Fruit fly (Drosophila melanogaster) whole organism, wandering third instar larva: Measurements from ENCODE around the gene pie.

Experiments
- Abd-B ChIP-seq: fragments of >200 bp; optimal IDR thresholded peaks from 2 replicates; lab custom pipeline; 2017; ENCODE audit warnings: missing biosample characterization, missing genetic modification characterization
- CG9705 ChIP-seq: fragments of 200-800 bp; sonication (Bioruptor generic); optimal IDR thresholded peaks from 2 replicates; lab custom pipeline; 2018; ENCODE audit warnings: missing biosample characterization, mild to moderate bottlenecking, missing genetic modification characterization
- Myc ChIP-seq: fragments of >200 bp; optimal IDR thresholded peaks from 2 replicates; lab custom pipeline; 2017
- N ChIP-seq: fragments of >200 bp; optimal IDR thresholded peaks from 2 replicates; lab custom pipeline; 2018; ENCODE audit warnings: missing biosample characterization, missing external identifiers, missing genetic modification characterization
- OdsH ChIP-seq: fragments of 200-800 bp; sonication (Bioruptor generic); optimal IDR thresholded peaks from 2 replicates; lab custom pipeline; 2016; ENCODE audit warnings: missing biosample characterization, mild to moderate bottlenecking, missing genetic modification characterization
- dl ChIP-seq, 2 experiments: fragments of 175-275, 200-275 bp in 1 of 2; fragments of 200-275 bp in 1 of 2; sonication (Bioruptor generic); optimal IDR thresholded peaks; lab custom pipeline; 2018; ENCODE audit warnings: mild to moderate bottlenecking in 2 of 2, missing biosample characterization in 2 of 2, missing genetic modification characterization in 2 of 2, moderate library complexity in 2 of 2; ENCODE audit not compliant: partially characterized antibody in 2 of 2, insufficient read depth in 1 of 2
- foxo ChIP-seq, 2 experiments: fragments of 200-800 bp; sonication (Bioruptor generic); optimal IDR thresholded peaks; 2 replicates in 1 of 2; 3 replicates in 1 of 2; lab custom pipeline; 2016 to 2017; ENCODE audit warnings: missing biosample characterization in 2 of 2, missing genetic modification characterization in 2 of 2
- h ChIP-seq: fragments of 200-800 bp; sonication (Bioruptor generic); optimal IDR thresholded peaks from 3 replicates; lab custom pipeline; 2016; ENCODE audit warnings: missing biosample characterization, mild to moderate bottlenecking, missing genetic modification characterization
- pan ChIP-seq: fragments of >200 bp; optimal IDR thresholded peaks from 2 replicates; lab custom pipeline; 2017
- psq ChIP-seq: fragments of 200-800 bp; sonication (Bioruptor generic); optimal IDR thresholded peaks from 3 replicates; lab custom pipeline; 2017; ENCODE audit warnings: missing biosample characterization, mild to moderate bottlenecking, missing genetic modification characterization, moderate library complexity
- sv ChIP-seq: fragments of 200-800 bp; sonication (Bioruptor generic); optimal IDR thresholded peaks from 3 replicates; lab custom pipeline; 2016; ENCODE audit warnings: missing biosample characterization, missing genetic modification characterization
- tai ChIP-seq: sonication (Bioruptor generic); optimal IDR thresholded peaks from 2 replicates; lab custom pipeline; 2016; ENCODE audit warnings: missing biosample characterization, missing genetic modification characterization

DNA sequence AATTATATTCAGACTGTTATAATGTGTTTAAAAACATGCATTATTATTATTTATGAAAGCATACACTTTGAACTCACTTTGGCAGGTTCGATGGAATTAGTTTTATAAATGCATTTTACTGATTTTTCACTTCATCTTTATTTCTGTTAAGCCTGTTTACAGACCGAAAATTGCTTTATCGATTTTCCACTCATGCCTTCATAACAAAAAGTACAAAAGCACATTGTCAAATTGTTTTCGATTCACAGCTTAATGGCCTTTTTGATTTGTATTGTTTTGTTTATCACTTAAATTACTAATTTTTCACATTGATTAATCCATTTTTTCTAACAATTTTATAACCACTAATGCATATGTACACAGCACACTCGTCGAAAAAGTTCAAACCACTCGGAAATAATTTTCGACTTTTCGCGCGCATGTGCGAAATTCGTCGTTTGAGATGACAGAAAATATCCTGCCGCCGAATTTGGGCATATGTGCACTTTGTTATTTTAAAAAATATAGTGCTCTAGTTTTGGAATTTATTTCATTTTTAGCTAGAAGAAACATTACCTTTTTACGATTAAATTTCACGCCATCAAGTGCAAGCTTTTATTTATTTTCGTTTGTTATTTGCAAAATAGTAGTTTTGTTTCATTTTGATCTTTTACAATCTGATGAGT, 48.8 kb downstream of the pie start, which contains the start of gene rho-5:
- no peak for TF ChIP-seq foxo (GFP tag; optimal IDR thresholded peaks at IDR 0.05; lab: Kevin White, UChicago)
- TF ChIP-seq tai (GFP tag; lab: Kevin White, UChicago), result no peak
- no peak for TF ChIP-seq CG9705
- no peak for TF ChIP-seq Abd-B (GFP tag; lab: Kevin White, UChicago)
- TF ChIP-seq pan (lab: Kevin White, UChicago), result no peak
- no peak for TF ChIP-seq h (GFP tag; lab: Kevin White, UChicago)
- no peak for TF ChIP-seq N
- no peak for TF ChIP-seq OdsH
- TF ChIP-seq Myc (lab: Kevin White, UChicago), result no peak
- TF ChIP-seq sv, result no peak
- no peak for TF ChIP-seq dl (GFP tag; optimal IDR thresholded peaks at IDR 0.05; lab: Kevin White, UChicago; ENCODE audit: insufficient read depth in 1 of 2, partially characterized antibody in 2 of 2)
- TF ChIP-seq psq, result no peak
